Fruit fly (Drosophila melanogaster) S2 (cell line): ENCODE results near the gene CG10657.

ENCODE experiments used
- CG8478 ChIP-seq: fragments of >200 bp; optimal IDR thresholded peaks from 2 replicates; lab custom pipeline; 2018
- CTCF ChIP-seq, 2 experiments: fragments of >200 bp; optimal IDR thresholded peaks; 2 replicates each; lab custom pipeline; 2018

DNA sequence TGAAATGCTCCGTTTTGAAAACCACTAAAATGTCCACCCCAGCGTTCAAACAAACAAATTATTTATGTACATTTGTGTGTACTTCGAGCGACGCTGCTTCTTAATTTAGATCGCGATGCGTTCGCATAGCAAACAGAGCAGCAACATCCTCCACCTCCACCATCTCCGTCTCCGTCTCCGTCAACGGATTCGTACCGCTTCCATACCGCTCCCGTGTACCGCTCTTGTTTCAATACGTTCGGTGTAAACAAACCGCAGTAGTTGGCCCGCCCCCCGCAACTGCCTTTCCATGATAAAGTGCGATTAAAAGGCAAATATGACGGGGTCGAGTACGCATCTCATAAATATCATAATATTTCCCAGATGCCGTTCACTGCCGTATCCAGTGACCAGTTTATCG lies 14.8 kb downstream of the CG10657 start, which contains the start of gene CG33725:
- no peak for TF ChIP-seq CG8478 (lab: Kevin White, UChicago)
- TF ChIP-seq CTCF (optimal IDR thresholded peaks at IDR 0.05; lab: Kevin White, UChicago) = no peak
